Worm (Caenorhabditis elegans) whole organism, late embryonic: Measurements from ENCODE around the gene Y54G11A.4.

Experiments used
- C38D4.7 ChIP-seq: fragments of 200-800 bp; sonication (Bioruptor generic); optimal IDR thresholded peaks from 2 replicates; lab custom pipeline; 2018; ENCODE audit warnings: mild to moderate bottlenecking, missing genetic modification characterization, moderate library complexity, missing compliant biosample characterization
- ceh-14 ChIP-seq: sonication (generic microtip); optimal IDR thresholded peaks from 2 replicates; lab custom pipeline; 2016; ENCODE audit warnings: missing genotype, missing genetic modification characterization, missing compliant biosample characterization
- pat-9 ChIP-seq: fragments of 200-800 bp; sonication (Bioruptor generic); optimal IDR thresholded peaks from 2 replicates; lab custom pipeline; 2018; ENCODE audit warnings: mild to moderate bottlenecking, missing genetic modification characterization, moderate library complexity, missing compliant biosample characterization
- pax-1 ChIP-seq: fragments of 150-350 bp; optimal IDR thresholded peaks from 2 replicates; lab custom pipeline; 2014; ENCODE audit warnings: missing biosample characterization, missing genetic modification characterization
- sox-4 ChIP-seq: sonication (generic microtip); optimal IDR thresholded peaks from 2 replicates; lab custom pipeline; 2017; ENCODE audit warnings: mild to moderate bottlenecking, missing genetic modification characterization, inconsistent platforms, missing compliant biosample characterization
- zip-5 ChIP-seq: sonication (generic microtip); optimal IDR thresholded peaks from 2 replicates; lab custom pipeline; 2016; ENCODE audit warnings: missing genetic modification characterization, missing compliant biosample characterization

DNA sequence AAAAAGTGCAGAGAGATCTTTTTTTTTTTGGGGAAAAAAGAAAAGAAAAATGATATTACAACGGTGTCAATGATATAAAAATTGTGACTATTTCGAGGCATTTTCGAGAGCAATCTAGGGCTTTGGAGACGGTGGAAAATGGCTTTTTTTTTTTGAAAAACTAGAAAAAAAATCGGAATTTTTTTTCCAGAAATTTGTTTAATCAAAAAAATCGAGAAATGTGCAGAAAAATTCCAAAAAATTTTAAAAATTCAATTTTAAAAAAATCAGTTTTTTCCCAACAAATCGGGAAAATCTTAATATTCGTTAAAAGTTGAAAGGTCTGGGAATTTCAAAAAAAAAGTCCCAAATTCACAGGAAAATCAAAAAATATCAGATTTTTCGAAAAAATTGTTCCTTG is 35.8 kb upstream of the Y54G11A.4 start, which contains the start of gene Y54G11A.19:
- TF ChIP-seq C38D4.7 (GFP tag; lab: Kevin White, UChicago) (no peak), pax-1 (tag; lab: Kevin White, UChicago) (no peak), ceh-14 (tag; lab: Kevin White, UChicago) (no peak), zip-5 (tag; lab: Kevin White, UChicago) (no peak), sox-4 (tag; lab: Kevin White, UChicago) (no peak), pat-9 (tag; lab: Kevin White, UChicago) (no peak)
